Fruit fly (Drosophila melanogaster): ENCODE data around the gene CG13720.

CG13720 gene

DNA sequence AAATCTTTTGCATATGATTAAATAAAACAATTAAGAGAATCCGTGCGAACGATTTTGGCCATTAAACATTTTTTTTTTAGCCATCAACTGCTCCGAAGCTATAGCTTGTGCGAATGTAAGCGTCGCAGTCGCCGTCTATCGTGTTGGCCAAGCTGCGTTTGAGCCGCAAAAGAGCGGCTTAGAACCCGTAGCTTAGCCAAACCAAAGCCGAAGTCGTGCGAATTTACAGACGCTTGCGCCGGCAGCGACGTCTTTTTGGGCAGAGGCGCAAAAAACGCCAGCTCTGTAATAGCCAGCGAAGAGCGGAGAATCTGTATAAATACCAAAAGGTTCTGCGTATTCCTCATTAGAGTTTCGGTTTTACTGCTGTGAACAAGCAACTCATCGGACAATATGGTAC lies 20.4 kb downstream of the CG13720 start, which contains the start of gene CG7465:
Gene CG7465 (plus strand): TSS at position 346 of the 400 bp plus-strand sequence.
- TF ChIP-seq ey (GFP tag; optimal IDR thresholded peaks at IDR 0.05) (no peak), fru (GFP tag; optimal IDR thresholded peaks at IDR 0.05) (no peak), tai (GFP tag; optimal IDR thresholded peaks at IDR 0.05) (no peak), h (GFP tag; optimal IDR thresholded peaks at IDR 0.05) (no peak), foxo (GFP tag; optimal IDR thresholded peaks at IDR 0.05) (no peak), woc (GFP tag; optimal IDR thresholded peaks at IDR 0.05) (no peak), lola (GFP tag; optimal IDR thresholded peaks at IDR 0.05) (no peak), GATAd (GFP tag; optimal IDR thresholded peaks at IDR 0.05) (no peak), usp (GFP tag; optimal IDR thresholded peaks at IDR 0.05) (no peak)

DNA sequence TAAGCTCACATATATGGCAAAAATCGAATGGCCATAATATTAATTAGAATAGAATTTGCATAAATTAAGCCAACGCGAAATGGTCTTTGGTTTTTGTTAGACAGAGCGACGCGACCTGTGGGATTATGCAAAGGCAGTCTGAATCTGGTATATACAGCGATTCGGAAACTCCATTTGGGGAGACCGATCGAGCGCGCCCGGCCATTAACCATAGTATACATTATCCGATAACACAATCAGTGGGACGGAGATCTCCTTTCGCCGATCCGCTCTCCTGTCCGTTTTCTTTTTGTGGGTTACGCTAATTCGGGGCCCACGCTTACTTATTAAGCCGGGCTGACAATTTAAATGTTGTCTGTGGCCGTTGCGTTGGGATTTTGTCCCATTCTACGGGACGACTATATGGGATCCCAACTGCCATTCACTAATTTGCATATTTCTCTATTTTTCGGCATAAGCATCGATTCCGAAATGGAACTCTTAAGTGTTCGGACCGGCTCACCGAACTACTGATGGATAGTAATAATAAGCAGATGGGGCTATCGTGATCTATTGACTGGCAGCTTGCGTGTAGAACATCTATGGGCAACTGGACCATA lies 22.5 kb downstream of the CG13720 start:
- no peak for TF ChIP-seq dl (GFP tag; optimal IDR thresholded peaks at IDR 0.05; ENCODE audit: insufficient read depth in 1 of 2, partially characterized antibody in 2 of 2)
- TF ChIP-seq Dif (GFP tag; optimal IDR thresholded peaks at IDR 0.05; ENCODE audit: partially characterized antibody), result no peak
- no peak for TF ChIP-seq Myc (optimal IDR thresholded peaks at IDR 0.05)
- TF ChIP-seq h (GFP tag; optimal IDR thresholded peaks at IDR 0.05), result no peak
- no peak for TF ChIP-seq lola (GFP tag; optimal IDR thresholded peaks at IDR 0.05)
- no peak for TF ChIP-seq brk (GFP tag; optimal IDR thresholded peaks at IDR 0.05)
- TF ChIP-seq OdsH (GFP tag; optimal IDR thresholded peaks at IDR 0.05), result no peak
- no peak for TF ChIP-seq jim (GFP tag; optimal IDR thresholded peaks at IDR 0.05)
- TF ChIP-seq N (GFP tag; optimal IDR thresholded peaks at IDR 0.05), result no peak
- TF ChIP-seq usp (GFP tag; optimal IDR thresholded peaks at IDR 0.05), result no peak
- no peak for TF ChIP-seq tai (GFP tag; optimal IDR thresholded peaks at IDR 0.05)

DNA sequence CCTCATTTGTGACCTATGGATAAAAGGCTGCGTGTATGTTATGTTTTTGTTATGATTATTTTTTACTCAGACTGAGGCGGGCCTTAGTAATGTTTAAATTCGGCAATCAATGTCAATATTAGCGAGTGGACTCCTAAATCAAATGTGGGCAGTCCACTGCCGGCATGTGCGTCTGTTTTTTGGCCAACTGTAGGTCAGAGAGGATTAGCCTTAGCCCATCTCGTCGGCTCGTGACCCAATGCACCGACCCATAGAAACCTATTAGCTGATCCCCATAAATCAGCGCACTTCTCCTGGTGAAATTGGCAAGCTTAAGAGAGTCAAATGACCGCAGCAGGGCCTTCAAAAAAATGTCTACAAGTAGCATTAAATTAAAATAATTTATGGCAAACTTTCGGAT lies 24.6 kb downstream of the CG13720 start:
- no peak for TF ChIP-seq sage (GFP tag; optimal IDR thresholded peaks at IDR 0.05)
- no peak for TF ChIP-seq ey (GFP tag; optimal IDR thresholded peaks at IDR 0.05)
- TF ChIP-seq dl (GFP tag; optimal IDR thresholded peaks at IDR 0.05; ENCODE audit: insufficient read depth in 1 of 2, partially characterized antibody in 2 of 2), result no peak
- TF ChIP-seq psq (GFP tag; optimal IDR thresholded peaks at IDR 0.05), result no peak
- no peak for TF ChIP-seq h (GFP tag; optimal IDR thresholded peaks at IDR 0.05)

DNA sequence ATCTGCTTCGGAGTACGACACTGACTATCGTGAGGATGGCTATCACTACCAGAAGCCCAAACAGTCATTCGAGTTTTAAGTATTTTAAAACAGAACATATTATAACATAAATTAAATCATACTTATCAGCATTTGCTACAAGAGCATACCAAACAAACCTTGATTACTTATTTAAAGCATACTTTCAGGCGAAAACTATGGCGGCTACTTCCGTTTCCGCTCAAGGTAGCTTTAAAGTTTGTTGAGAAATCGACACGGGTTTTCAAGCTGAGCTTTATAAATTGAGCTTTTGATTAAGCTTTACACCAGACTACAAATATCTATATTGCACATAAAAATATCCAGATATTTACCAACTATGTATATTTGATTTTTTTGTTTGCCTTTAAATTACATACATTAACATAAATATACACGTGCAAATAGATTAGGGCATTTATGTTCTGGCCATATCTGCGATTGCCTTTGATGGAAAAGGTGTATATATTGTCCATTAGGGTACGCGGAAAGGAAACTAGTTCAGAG lies 25.3 kb downstream of the CG13720 start:
- TF ChIP-seq CG9705 (GFP tag; optimal IDR thresholded peaks at IDR 0.05) (no peak), Sp1 (GFP tag; optimal IDR thresholded peaks at IDR 0.05) (no peak), dmrt93B (GFP tag; optimal IDR thresholded peaks at IDR 0.05) (peak; percentile 2), h (GFP tag; optimal IDR thresholded peaks at IDR 0.05) (peak; percentile 23), Vsx2 (GFP tag; optimal IDR thresholded peaks at IDR 0.05; ENCODE audit: partially characterized antibody) (no peak), rgr (GFP tag; optimal IDR thresholded peaks at IDR 0.05) (peak; percentile 40), sv (GFP tag; optimal IDR thresholded peaks at IDR 0.05) (peak; percentile 78)

DNA sequence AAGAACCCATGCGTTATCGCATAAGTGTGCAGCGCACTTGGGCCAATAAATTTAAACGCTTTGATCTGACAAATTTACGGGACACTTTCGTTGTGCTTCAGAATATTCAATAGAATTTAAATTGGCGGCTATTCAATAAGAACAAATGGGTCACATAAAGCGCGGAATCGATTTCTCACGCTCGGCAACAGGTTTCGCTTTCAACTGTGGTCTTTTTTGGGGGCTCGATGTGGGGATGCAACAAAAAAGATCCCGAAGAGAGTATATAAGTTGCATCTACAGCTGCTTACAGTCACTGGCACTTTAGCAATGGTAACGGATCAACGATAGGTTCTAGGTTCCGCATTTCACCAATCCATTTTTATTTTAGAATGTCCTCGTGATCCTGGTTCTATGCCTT lies 27.5 kb downstream of the CG13720 start, which contains the start of gene CG11349:
Gene CG11349 (plus strand): TSS at position 301 of the 400 bp plus-strand sequence.
- no peak for TF ChIP-seq Dif (GFP tag; optimal IDR thresholded peaks at IDR 0.05; ENCODE audit: partially characterized antibody)
- TF ChIP-seq Myc (optimal IDR thresholded peaks at IDR 0.05), result no peak
- TF ChIP-seq Hr78 (GFP tag; optimal IDR thresholded peaks at IDR 0.05), result no peak
- no peak for TF ChIP-seq HLH106 (tag; optimal IDR thresholded peaks at IDR 0.05)
- TF ChIP-seq h (GFP tag; optimal IDR thresholded peaks at IDR 0.05), result no peak
- no peak for TF ChIP-seq CG32264 (GFP tag; optimal IDR thresholded peaks at IDR 0.05)
- TF ChIP-seq br (GFP tag; optimal IDR thresholded peaks at IDR 0.05), result no peak
- no peak for TF ChIP-seq Mio (GFP tag; optimal IDR thresholded peaks at IDR 0.05)
- no peak for TF ChIP-seq woc (GFP tag; optimal IDR thresholded peaks at IDR 0.05)
- TF ChIP-seq usp (GFP tag; optimal IDR thresholded peaks at IDR 0.05), result no peak
- no peak for TF ChIP-seq fru (GFP tag; optimal IDR thresholded peaks at IDR 0.05)
- TF ChIP-seq foxo (GFP tag; optimal IDR thresholded peaks at IDR 0.05), result no peak
- no peak for TF ChIP-seq Hnf4 (GFP tag; optimal IDR thresholded peaks at IDR 0.05)
- no peak for TF ChIP-seq pan (optimal IDR thresholded peaks at IDR 0.05)
- TF ChIP-seq N (GFP tag; optimal IDR thresholded peaks at IDR 0.05), result no peak
- no peak for TF ChIP-seq OdsH (GFP tag; optimal IDR thresholded peaks at IDR 0.05)
